Worm (Caenorhabditis elegans): ENCODE data around the gene M03A8.3.
A peak's percentile ranks its signal among the peaks of the same experiment; 100 is the strongest.

M03A8.3 gene

DNA sequence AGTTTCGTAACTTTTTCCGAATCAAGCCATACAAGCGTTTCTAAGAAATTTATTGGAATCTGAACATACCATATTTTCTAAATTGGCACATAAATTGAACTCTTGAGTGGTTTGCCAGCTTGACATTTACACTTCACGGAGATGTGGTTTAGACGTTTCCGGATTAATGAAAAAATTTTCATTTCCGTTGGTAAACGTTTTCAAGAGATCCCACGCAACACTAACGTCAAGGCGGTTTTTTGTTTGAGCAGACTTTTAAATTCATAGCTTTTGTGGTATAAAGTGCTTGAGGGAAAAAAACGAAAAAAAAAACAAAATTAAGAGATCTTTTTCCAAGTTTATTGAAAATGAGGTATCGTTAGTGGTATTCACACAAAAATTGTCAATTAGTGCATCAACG, 35.3 kb downstream of the M03A8.3 start, which contains the start of gene F41B4.2:
Gene F41B4.2, minus strand, starts transcription at position 101 of the 400 bp plus-strand sequence.
- no peak for TF ChIP-seq W03F9.2 (tag; optimal IDR thresholded peaks at IDR 0.05)
- TF ChIP-seq dao-5 (tag; optimal IDR thresholded peaks at IDR 0.05) = no peak
- no peak for TF ChIP-seq him-1 (tag; optimal IDR thresholded peaks at IDR 0.05)

DNA sequence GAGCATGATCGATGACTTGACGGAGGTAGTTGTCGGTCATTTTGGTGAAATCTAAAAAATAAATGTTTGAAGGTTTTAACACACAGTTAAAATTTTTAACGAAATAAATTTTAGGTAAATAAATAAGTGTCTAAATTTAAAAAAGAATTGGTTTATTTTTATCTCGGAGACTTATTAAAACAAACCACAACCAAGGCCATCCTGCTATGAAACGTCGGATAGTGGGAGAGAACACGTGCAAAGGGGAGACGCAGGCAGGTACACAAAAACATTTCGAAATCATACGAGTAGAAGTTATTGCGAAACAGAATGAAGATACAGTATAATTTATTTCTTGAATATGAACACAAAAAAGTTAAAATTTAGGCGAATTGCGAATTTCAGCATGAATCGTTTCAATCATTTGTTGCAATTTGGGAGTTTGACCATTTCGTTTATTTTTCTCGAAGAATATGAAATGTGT, 36.2 kb downstream of the M03A8.3 start, which contains the start of gene F41B4.3:
Gene F41B4.3, minus strand, starts transcription at position 51 of the 463 bp plus-strand sequence.
- TF ChIP-seq dao-5 (tag; optimal IDR thresholded peaks at IDR 0.05) = no peak
- no peak for TF ChIP-seq him-1 (tag; optimal IDR thresholded peaks at IDR 0.05)
- TF ChIP-seq W03F9.2 (tag; optimal IDR thresholded peaks at IDR 0.05) = no peak

DNA sequence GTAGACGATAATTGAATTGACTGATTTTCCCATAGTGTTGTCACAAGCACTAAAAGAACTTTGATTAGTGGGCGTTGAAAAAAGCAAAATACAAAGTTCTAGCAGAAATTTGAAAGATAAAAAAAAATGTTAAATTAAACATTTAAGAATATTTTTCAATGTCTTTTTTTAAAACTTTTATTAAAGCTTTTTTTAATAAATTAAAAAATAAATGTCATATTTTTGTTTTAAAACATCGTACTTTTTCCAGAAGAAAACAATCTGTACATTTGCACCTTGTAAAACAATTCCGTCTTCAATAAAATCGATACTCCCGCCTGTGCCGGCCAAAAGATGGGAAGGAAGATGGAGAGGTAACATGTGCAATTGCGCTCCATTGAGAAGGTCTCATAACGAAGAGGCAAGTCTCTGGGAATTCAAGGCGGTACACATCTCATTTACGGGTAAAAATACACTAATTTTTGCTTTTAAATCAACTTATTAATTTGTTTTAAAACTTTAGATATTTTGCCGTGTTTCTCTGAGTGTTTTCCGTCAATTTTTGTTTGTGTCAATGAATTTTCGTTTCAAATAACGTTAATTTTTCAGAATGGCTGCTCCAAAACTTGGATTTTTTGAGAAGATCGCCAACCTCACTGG, 40.9 kb downstream of the M03A8.3 start, which contains the start of the genes glr-6 and asg-2:
Gene glr-6, minus strand, starts transcription at position 51 of the 639 bp plus-strand sequence.
Gene asg-2, plus strand, starts transcription at position 589 of the 639 bp plus-strand sequence.
- TF ChIP-seq him-1 (tag; optimal IDR thresholded peaks at IDR 0.05) (peak; percentile 22), dao-5 (tag; optimal IDR thresholded peaks at IDR 0.05) (no peak), W03F9.2 (tag; optimal IDR thresholded peaks at IDR 0.05) (peak; percentile 55)

- TF ChIP-seq him-1 (tag; optimal IDR thresholded peaks at IDR 0.05) (no peak), dao-5 (tag; optimal IDR thresholded peaks at IDR 0.05) (no peak), W03F9.2 (tag; optimal IDR thresholded peaks at IDR 0.05) (no peak)
Observed at ce11 chrX:6844394-6845072, 44.7 kb downstream of the M03A8.3 start, which contains the start of gene C53B7.3. Gene C53B7.3, plus strand, starts transcription at chrX:6844755.

DNA sequence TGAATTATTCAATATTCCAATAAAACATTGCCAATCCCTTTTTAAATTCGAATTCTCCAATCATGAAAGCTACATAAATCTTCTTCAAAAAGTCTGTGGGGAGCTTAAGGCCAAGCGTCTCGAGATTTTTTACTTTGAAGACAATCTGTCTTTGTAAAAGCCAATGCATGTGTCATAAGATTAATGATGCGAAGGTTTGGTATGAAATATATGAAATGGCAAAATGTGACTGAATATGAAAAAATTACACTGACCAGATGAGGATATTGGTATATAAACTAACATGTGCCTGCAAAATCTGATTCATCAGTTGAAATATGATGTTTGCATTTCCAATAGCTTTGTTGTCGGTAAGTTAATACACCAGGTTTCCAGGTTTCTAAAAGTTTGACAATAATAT, 46.1 kb downstream of the M03A8.3 start, which contains the start of gene C53B7.2:
Gene C53B7.2, plus strand, starts transcription at position 301 of the 400 bp plus-strand sequence.
- TF ChIP-seq him-1 (tag; optimal IDR thresholded peaks at IDR 0.05) (no peak), dao-5 (tag; optimal IDR thresholded peaks at IDR 0.05) (no peak)

DNA sequence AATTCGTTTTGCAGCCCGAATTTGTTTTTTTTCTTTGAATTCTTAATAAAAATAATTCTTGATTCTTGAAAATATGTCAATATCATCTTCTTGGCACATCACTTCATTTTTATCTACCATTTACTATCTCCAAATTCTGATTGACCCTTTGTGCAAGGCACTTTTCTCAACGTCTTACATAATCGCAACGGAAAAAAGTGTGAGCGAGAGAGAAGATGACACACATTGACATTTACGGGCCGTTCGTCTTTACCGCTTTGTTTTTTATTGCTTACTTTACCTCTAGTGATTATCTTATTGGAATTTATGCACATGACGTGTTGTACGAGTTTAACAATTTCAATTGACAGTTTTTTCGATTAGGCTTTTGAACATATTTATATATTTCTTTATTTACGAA, 48.7 kb downstream of the M03A8.3 start:
- TF ChIP-seq dao-5 (tag; optimal IDR thresholded peaks at IDR 0.05) = no peak
- no peak for TF ChIP-seq W03F9.2 (tag; optimal IDR thresholded peaks at IDR 0.05)
- TF ChIP-seq him-1 (tag; optimal IDR thresholded peaks at IDR 0.05) = no peak

DNA sequence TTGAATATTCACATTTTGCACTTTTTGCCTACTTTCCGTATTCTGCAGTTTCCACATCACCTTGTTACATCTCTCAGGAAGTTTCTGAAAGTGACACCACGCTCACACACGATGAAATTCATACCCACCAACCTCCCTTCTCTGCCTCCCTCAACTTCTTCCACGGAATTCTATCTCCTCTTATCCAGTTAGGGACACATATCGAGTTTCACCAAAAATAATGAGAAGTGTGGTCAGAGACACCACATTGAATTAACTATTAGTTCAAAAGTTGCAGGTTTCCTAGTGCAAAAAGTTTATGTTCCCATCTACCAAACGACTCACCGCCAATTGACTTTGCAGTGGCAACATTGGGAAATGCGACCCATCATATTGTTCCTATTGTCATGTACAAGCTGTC, 50.6 kb downstream of the M03A8.3 start:
- TF ChIP-seq dao-5 (tag; optimal IDR thresholded peaks at IDR 0.05) = no peak
- TF ChIP-seq him-1 (tag; optimal IDR thresholded peaks at IDR 0.05) = no peak
- no peak for TF ChIP-seq W03F9.2 (tag; optimal IDR thresholded peaks at IDR 0.05)

Data from whole organism, L4/young adult.